Worm (Caenorhabditis elegans) whole organism, early embryonic: ENCODE data around the gene F58B3.4.

Experiments used
- ama-1 ChIP-seq: fragments of 150-350 bp; optimal IDR thresholded peaks from 2 replicates; lab custom pipeline; 2014
- flt-1 ChIP-seq: fragments of 200-800 bp; sonication (Bioruptor generic); IDR thresholded peaks from 2 replicates; pipeline ENCODE4 v1.3.6; 2022; ENCODE audit warnings: missing genetic modification characterization, missing compliant biosample characterization
- hnd-1 ChIP-seq: sonication (generic microtip); optimal IDR thresholded peaks from 2 replicates; lab custom pipeline; 2016; ENCODE audit warnings: missing genetic modification characterization, missing compliant biosample characterization
- sea-1 ChIP-seq: fragments of 200-800 bp; sonication (Bioruptor generic); conservative IDR thresholded peaks from 2 replicates; pipeline ENCODE4 v1.3.6; 2022; ENCODE audit warnings: missing genetic modification characterization, missing compliant biosample characterization

ce11 chrIV:11650344-11650743, 18.7 kb upstream of the F58B3.4 start:
- TF ChIP-seq hnd-1 (tag; lab: Kevin White, UChicago), result no peak
- no peak for TF ChIP-seq sea-1 (GFP tag; lab: Robert Waterston, UW)
- no peak for TF ChIP-seq ama-1 (lab: Kevin White, UChicago)
- TF ChIP-seq flt-1 (GFP tag; lab: Robert Waterston, UW), result no peak
